Fruit fly (Drosophila melanogaster): ENCODE measurements around the gene CG6749.

DNA sequence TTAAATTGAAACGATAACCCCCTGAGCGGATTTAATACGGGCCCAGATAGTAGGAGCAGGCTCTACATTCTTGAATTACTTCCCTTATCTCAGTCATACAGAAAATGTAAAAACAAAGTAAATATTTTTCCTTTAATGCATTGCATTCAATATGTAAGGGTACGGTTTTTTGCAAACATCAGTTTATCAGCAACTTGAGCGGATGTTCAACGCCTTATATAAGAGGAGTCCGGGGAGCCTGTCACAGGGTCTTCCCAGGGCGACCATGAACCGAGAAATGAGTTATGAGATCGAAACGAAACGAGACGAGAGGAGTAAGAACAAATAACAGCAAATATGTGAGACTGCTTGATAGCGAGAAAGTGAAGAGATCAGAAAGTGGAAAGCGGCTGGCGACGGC, 17.0 kb downstream of the CG6749 start:
- TF ChIP-seq salr (GFP tag; optimal IDR thresholded peaks at IDR 0.05) (no peak), lz (GFP tag; optimal IDR thresholded peaks at IDR 0.05) (no peak), CG8632 (GFP tag; optimal IDR thresholded peaks at IDR 0.05) (no peak), Met (GFP tag; optimal IDR thresholded peaks at IDR 0.05) (no peak), Sox102F (GFP tag; optimal IDR thresholded peaks at IDR 0.05) (no peak)
